Fruit fly (Drosophila melanogaster): ENCODE data around the gene nrv1.
A peak's percentile ranks its signal among the peaks of the same experiment; 100 is the strongest.

Gene nrv1

DNA sequence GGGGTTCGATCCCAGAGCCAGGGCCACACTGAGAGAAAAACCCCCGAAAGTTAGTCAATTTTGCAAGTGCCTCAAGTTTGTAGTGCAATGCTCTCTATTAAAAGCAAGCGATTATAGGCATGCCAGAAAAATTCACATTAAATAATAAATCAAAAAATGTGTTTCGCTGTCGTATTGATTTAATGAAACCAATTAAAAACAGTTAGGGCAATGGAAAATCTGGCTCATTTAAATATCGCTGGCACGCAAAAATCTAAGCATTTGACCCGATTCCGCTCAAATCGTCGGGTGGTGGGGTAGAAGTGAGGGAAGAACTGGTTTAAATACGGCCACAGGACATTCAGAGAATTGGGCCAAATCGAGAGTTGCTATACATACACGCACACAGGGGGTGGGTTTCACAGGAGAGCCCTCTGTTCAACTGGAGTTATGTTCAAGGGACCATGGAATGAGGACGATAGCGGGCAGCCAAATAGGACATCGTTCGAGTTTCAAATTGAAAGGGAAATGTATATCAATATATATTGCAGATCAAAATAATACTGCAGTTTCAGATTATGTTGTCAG is 8.4 kb upstream of the nrv1 start:
- no peak for TF ChIP-seq noc (tag; optimal IDR thresholded peaks at IDR 0.05)

DNA sequence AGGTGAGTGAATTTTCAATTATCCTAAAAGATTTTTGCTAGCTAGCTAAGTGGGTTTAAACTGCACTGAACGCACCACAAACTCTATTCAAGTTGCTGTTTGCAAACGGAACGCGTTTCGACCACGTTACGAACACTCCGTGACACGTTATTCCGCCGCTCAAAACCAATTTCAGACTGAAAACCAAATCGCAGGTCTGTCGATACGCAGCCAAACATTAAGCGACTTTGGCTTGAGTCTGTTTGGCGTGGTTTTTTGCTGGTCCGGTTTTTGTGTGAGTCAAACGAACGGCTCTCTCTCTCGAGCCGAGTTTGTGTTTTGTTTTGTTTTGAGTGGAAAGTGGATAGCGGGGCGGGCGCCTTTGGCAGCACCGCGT is 7.7 kb upstream of the nrv1 start:
- no peak for TF ChIP-seq noc (tag; optimal IDR thresholded peaks at IDR 0.05)

dm6 chr2L:6793763-6794417 is 7.2 kb upstream of the nrv1 start:
- no peak for TF ChIP-seq noc (tag; optimal IDR thresholded peaks at IDR 0.05)

dm6 chr2L:6791845-6792443 is 5.3 kb upstream of the nrv1 start:
- TF ChIP-seq noc (tag; optimal IDR thresholded peaks at IDR 0.05): no peak

dm6 chr2L:6789358-6789757 is 2.7 kb upstream of the nrv1 start:
- TF ChIP-seq noc (tag; optimal IDR thresholded peaks at IDR 0.05): peak; percentile 27

DNA sequence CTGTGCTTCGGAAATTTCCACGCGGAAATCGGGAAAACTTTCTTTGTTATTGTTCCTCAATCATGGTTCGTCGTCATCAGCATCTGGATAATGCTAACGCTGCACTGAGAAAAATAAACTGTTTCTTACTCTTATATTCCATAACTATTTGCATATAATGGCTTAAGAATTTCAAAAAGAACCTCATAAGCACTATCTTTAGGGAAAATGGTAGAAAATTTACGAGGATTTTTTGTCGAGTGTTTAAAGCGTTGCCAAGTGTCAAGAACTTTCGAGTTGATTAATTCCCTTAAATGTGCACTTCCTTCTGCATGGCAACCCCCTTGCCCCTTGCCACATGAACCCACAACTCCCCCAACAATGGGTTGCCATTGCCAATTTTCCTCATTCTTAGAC is 1.3 kb upstream of the nrv1 start:
- TF ChIP-seq noc (tag; optimal IDR thresholded peaks at IDR 0.05): no peak

DNA sequence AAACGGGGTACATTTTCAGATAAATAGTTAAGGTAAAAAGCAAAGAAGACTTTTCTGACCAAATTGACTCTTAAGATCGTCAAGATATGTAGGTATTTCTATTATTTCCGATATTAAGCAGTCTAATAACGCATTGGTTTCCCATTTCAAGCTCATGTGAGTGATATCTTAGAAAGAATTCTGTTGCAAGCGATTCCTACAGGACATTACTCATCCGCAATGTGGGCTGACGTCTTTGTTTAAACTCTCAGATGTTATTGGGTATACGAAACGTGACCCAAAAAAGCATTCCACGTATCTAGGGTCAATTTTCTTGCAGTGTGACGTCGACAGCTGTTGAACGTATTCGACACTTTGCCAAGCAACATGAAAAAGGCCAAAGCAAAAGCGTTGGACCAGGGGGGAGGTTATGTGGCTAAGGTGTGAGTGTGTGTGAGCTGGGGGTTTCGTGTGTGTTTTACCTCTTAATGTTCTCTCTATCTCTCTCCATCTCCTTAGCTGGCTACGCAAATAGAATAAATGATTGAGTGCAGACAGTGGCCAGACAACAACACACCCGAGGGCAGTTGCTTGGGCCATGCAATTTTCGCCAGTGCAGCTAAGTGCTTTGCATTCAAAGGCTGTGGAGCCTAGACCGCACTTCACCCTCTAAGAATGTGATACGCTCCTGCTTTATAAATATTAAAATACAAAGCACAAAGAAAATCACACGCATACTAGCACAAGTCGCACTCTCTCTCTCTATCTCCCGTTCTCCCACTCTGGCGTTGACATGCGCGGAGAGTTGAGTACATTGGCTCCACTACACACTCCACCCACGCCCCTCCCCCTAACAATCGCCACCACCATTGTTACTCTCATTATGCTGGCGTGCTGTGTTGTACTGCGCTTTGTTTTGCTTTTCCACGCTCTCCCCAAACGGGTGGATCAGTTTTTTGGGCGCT is 640 bp upstream of the nrv1 start:
- peak; percentile 94 for TF ChIP-seq noc (tag; optimal IDR thresholded peaks at IDR 0.05)

- peak; percentile 29 for TF ChIP-seq noc (tag; optimal IDR thresholded peaks at IDR 0.05)
Observed at dm6 chr2L:6785583-6785982, 1.1 kb downstream of the nrv1 start.

DNA sequence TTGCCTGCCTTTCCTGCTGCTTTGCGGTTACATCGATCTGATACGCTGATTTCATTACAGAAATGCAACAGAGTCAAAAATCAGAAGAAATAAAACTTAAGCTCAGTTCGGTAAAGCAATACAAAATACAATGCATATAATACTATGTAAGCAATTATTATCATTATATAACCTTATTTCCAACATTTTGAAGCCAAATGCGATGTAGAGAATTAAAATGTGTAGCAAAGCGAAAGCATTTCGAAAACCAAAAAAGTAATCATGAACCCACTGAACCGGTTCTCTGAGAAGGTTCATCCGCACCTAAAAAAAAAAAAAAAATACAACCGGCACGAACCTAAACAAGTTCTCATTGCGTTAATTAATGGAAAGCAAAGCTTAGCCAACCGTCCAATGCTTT is 2.4 kb downstream of the nrv1 start:
- TF ChIP-seq noc (tag; optimal IDR thresholded peaks at IDR 0.05): no peak

- TF ChIP-seq noc (tag; optimal IDR thresholded peaks at IDR 0.05): no peak
Observed at dm6 chr2L:6783395-6783794, 3.3 kb downstream of the nrv1 start.

DNA sequence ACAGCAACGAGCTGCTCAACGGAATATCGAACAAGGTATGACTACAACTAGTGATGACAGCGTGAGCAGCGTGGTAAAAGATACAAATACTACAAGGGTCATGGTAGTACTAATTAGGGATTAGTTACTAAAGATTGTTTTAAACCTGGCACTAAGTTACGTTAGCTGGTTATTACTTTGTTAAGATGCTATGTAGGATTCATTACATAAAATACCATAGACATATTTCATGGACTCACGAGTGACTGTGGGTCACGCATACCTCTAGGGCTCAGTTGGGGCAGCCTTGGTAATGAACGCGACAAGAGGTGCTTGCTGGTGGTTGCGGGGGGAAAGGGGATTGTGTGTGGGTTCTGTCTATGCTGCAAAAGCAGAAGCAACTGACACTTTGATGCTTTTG is 11.8 kb downstream of the nrv1 start:
- TF ChIP-seq noc (tag; optimal IDR thresholded peaks at IDR 0.05): no peak

DNA sequence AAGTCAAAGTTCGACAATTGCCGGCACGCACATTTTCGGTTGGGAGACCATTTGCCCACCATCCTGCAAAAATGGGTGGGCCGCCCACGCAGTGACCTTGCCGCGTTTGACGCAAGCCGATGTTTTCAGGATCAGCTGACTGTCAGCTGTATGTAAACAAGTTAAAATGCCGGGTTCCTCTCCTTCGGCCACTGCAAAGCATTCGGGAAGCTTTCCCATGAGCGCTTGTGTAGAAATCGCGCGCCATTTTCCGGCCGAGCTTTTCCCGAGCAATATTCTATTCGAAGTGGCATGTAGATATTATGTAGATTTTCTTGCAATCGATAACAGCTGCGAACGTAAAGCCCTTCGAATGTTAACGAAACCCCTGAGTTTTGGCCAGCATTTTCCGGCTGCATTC is 13.0 kb downstream of the nrv1 start, which contains the start of gene CG17378:
TSS of gene CG17378 (plus strand) at position 397 of the 400 bp plus-strand sequence.
- TF ChIP-seq noc (tag; optimal IDR thresholded peaks at IDR 0.05): no peak

dm6 chr2L:6772655-6773054 is 14.0 kb downstream of the nrv1 start, which contains the start of gene LUBEL:
Gene LUBEL (minus strand): TSS chr2L:6772755.
- TF ChIP-seq noc (tag; optimal IDR thresholded peaks at IDR 0.05): no peak

DNA sequence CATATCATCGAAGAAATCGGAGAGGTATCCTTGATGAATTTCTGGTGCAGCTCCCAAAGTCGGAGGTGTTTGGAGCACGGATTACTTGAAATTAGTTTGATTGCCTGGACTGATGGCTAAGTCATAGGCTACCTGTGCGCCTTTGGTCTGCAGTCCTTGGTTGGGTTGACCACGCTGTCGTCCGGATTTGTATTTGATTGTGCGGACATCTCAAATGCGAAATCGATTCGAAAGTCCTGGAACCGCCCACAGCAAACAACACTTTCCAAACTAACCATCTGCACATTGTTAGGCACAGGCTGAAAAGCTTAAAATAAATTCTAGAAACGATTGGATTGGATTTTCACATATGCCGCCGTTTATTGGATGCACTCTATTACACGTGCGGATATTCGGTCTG is 27.1 kb downstream of the nrv1 start, which contains the start of gene CG11322:
TSS of gene CG11322 (minus strand) at position 101 of the 400 bp plus-strand sequence.
- no peak for TF ChIP-seq noc (tag; optimal IDR thresholded peaks at IDR 0.05)

DNA sequence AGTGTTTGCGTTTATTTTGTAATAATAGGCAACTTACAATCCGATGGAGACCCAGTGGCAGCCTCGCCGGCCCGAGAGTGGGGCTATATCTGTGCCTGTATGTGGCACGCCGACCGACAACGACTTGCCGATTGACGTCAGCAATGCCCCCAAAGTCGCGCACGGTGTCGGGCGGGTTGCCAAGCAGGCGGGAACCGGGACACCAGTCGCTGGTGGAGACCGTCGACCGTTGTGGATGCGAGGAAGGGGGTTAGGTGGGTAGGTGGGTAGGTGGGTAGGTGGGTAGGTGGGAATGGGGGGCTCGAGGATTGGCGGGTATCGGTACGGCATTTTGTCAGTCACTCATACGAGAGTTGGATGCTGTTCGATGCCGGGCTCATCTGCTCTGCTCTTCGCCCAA is 35.6 kb downstream of the nrv1 start:
- no peak for TF ChIP-seq noc (tag; optimal IDR thresholded peaks at IDR 0.05)

DNA sequence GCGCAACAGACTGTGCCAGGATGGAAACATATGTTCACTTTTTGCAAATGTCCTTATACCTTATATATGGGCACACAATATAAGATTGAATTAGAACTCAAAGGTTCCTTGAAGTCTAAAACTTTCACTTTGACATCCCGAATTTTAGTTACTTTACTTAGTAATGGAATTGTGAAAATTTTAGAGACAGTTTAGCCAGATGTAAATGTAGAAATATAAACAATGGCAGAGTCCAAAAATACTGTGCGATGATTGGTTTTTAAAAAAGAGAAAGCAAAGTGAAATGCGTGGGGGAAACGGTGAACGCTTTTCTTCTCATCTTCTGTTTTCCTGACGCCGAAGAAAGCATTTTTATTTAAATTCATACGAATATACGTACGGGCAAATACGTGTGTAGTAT is 38.8 kb downstream of the nrv1 start, which contains the start of gene CG44271:
TSS of gene CG44271 (minus strand) at position 101 of the 400 bp plus-strand sequence.
- no peak for TF ChIP-seq noc (tag; optimal IDR thresholded peaks at IDR 0.05)

Measured in whole organism, larva.